Fruit fly (Drosophila melanogaster) whole organism, adult: ENCODE measurements around the gene Cyp1.

ENCODE experiments used
- CG11617 ChIP-seq: fragments of 200-800 bp; sonication (Bioruptor generic); optimal IDR thresholded peaks from 2 replicates; lab custom pipeline; 2017; ENCODE audit warnings: mild to moderate bottlenecking, missing biosample characterization, missing genetic modification reagents, missing genetic modification characterization
- CG12768 ChIP-seq: fragments of 200-800 bp; sonication (Bioruptor generic); optimal IDR thresholded peaks from 2 replicates; lab custom pipeline; 2017; ENCODE audit warnings: missing biosample characterization, missing genetic modification characterization, mild to moderate bottlenecking, moderate library complexity, missing genetic modification reagents
- CG14711 ChIP-seq: fragments of 200-800 bp; sonication (Bioruptor generic); optimal IDR thresholded peaks from 2 replicates; lab custom pipeline; 2018; ENCODE audit warnings: missing biosample characterization, mild to moderate bottlenecking, missing genetic modification characterization, moderate library complexity
- CG1620 ChIP-seq: fragments of 200-800 bp; sonication (Bioruptor generic); optimal IDR thresholded peaks from 2 replicates; lab custom pipeline; 2016; ENCODE audit warnings: missing biosample characterization, missing genetic modification characterization
- CG33017 ChIP-seq: fragments of 200-800 bp; sonication (Bioruptor generic); optimal IDR thresholded peaks from 2 replicates; lab custom pipeline; 2018; ENCODE audit warnings: missing biosample characterization, mild to moderate bottlenecking, missing genetic modification characterization, moderate library complexity
- CG5204 ChIP-seq: fragments of 200-800 bp; sonication (Bioruptor generic); optimal IDR thresholded peaks from 2 replicates; lab custom pipeline; 2016; ENCODE audit warnings: missing biosample characterization, missing genetic modification characterization
- CG7045 ChIP-seq: fragments of 200-800 bp; sonication (Bioruptor generic); optimal IDR thresholded peaks from 2 replicates; lab custom pipeline; 2017; ENCODE audit warnings: missing biosample characterization, mild to moderate bottlenecking, missing genetic modification characterization
- CG7101 ChIP-seq: fragments of 200-800 bp; sonication (Bioruptor generic); optimal IDR thresholded peaks from 2 replicates; lab custom pipeline; 2018; ENCODE audit warnings: missing biosample characterization, mild to moderate bottlenecking, missing genetic modification characterization, moderate library complexity
- Clk ChIP-seq: fragments of 200-800 bp; sonication (Bioruptor generic); optimal IDR thresholded peaks from 2 replicates; lab custom pipeline; 2017; ENCODE audit warnings: missing biosample characterization, missing genetic modification characterization
- Crg-1 ChIP-seq: fragments of 200-800 bp; sonication (Bioruptor generic); optimal IDR thresholded peaks from 2 replicates; lab custom pipeline; 2016; ENCODE audit warnings: missing biosample characterization, missing genetic modification characterization
- Hr96 ChIP-seq: fragments of 200-800 bp; sonication (Bioruptor generic); optimal IDR thresholded peaks from 2 replicates; lab custom pipeline; 2016; ENCODE audit warnings: missing biosample characterization, missing genetic modification characterization
- Mnt ChIP-seq: fragments of 200-800 bp; sonication (Bioruptor generic); optimal IDR thresholded peaks from 2 replicates; lab custom pipeline; 2016; ENCODE audit warnings: missing biosample characterization, mild to moderate bottlenecking, missing genetic modification characterization
- bab1 ChIP-seq: fragments of 200-800 bp; sonication (Bioruptor generic); optimal IDR thresholded peaks from 3 replicates; lab custom pipeline; 2019; ENCODE audit warnings: missing biosample characterization, mild to moderate bottlenecking, missing genetic modification characterization, moderate library complexity
- cic ChIP-seq: fragments of 200-800 bp; sonication (Bioruptor generic); optimal IDR thresholded peaks from 2 replicates; lab custom pipeline; 2017; ENCODE audit warnings: missing biosample characterization, mild to moderate bottlenecking, missing genetic modification characterization, moderate library complexity
- cnc ChIP-seq, 2 experiments: fragments of >200 bp; optimal IDR thresholded peaks; 2 replicates each; lab custom pipeline; 2017
- kay ChIP-seq: fragments of 200-800 bp; sonication (Bioruptor generic); peaks from one replicate; lab custom pipeline; 2016; ENCODE audit warnings: missing biosample characterization, missing genetic modification characterization, borderline replicate concordance
- ovo ChIP-seq: fragments of 200-800 bp; sonication (Bioruptor generic); optimal IDR thresholded peaks from 2 replicates; lab custom pipeline; 2016; ENCODE audit warnings: missing biosample characterization, missing genetic modification characterization
- pad ChIP-seq: fragments of 200-800 bp; sonication (Bioruptor generic); optimal IDR thresholded peaks from 3 replicates; lab custom pipeline; 2017; ENCODE audit warnings: missing biosample characterization, missing genetic modification characterization, mild to moderate bottlenecking, moderate library complexity, missing genetic modification reagents
- tj ChIP-seq: fragments of 200-800 bp; sonication (Bioruptor generic); optimal IDR thresholded peaks from 3 replicates; lab custom pipeline; 2017; ENCODE audit warnings: missing biosample characterization, mild to moderate bottlenecking, missing genetic modification characterization, moderate library complexity
- toe ChIP-seq: fragments of 200-800 bp; sonication (Bioruptor generic); optimal IDR thresholded peaks from 2 replicates; lab custom pipeline; 2016; ENCODE audit warnings: missing biosample characterization, missing genetic modification characterization

Cyp1 gene

DNA sequence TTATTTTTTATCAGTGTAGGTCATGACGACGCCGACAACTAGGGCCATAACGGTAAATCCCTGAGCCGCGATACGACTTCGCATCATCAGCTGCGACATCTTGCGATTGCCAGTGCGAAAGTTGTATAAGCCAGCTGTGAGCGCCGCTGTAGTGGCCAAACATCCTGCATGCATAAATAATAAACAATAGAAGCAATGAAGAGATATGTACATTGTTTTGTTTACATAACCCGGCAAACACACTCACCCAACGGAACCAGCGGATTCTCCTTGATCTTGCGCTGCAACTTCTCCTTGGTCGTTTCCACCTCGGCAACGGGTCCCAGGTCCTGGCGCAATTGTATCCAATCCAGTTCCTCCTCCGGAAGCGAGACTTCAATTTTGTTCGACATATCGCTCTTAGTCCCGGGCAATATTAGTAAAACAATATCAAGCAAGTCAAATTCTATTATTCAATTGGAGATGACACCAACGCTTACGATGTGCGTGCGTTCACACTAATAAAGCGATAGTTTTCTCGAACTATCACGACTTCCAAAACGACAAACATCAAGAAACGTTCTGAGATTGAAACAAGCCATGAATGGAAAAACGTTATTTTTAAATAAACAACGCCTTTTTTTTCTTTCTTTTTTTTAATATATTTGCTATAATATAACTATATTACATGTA, 11.5 kb upstream of the Cyp1 start:
- TF ChIP-seq CG7101 (tag; lab: Kevin White, UChicago) (no peak), ovo (peak; percentile 54), Mnt (peak; percentile 21), pad (peak; percentile 11), CG11617 (GFP tag; lab: Kevin White, UChicago) (peak; percentile 28), bab1 (GFP tag; lab: Kevin White, UChicago) (peak; percentile 6)

dm6 chrX:16330659-16331058, 10.5 kb upstream of the Cyp1 start, which contains the start of gene CG9919:
Gene CG9919 (minus strand): TSS chrX:16330759.
- TF ChIP-seq kay (GFP tag; lab: Kevin White, UChicago), result no peak
- no peak for TF ChIP-seq ovo
- TF ChIP-seq cnc (optimal IDR thresholded peaks at IDR 0.05; lab: Kevin White, UChicago), result no peak
- TF ChIP-seq tj (GFP tag; lab: Kevin White, UChicago), result no peak
- TF ChIP-seq Crg-1 (GFP tag; lab: Kevin White, UChicago), result no peak
- TF ChIP-seq CG33017 (tag; lab: Kevin White, UChicago), result no peak
- no peak for TF ChIP-seq pad
- TF ChIP-seq cic (GFP tag; lab: Kevin White, UChicago), result no peak

- TF ChIP-seq pad (no peak), Mnt (no peak), CG11617 (GFP tag; lab: Kevin White, UChicago) (no peak), tj (GFP tag; lab: Kevin White, UChicago) (no peak), CG12768 (GFP tag; lab: Kevin White, UChicago) (no peak), toe (GFP tag; lab: Kevin White, UChicago) (no peak), CG7045 (GFP tag; lab: Kevin White, UChicago) (no peak), CG5204 (GFP tag; lab: Kevin White, UChicago) (no peak), CG33017 (tag; lab: Kevin White, UChicago) (no peak), ovo (no peak), CG14711 (no peak), cnc (optimal IDR thresholded peaks at IDR 0.05; lab: Kevin White, UChicago) (no peak), CG1620 (GFP tag; lab: Kevin White, UChicago) (no peak), bab1 (GFP tag; lab: Kevin White, UChicago) (no peak), Clk (GFP tag; lab: Kevin White, UChicago) (no peak), CG7101 (tag; lab: Kevin White, UChicago) (no peak), cic (GFP tag; lab: Kevin White, UChicago) (no peak)
These were observed 5.3 kb upstream of the Cyp1 start, which contains the start of gene CalpC for dm6 chrX:16325472-16325871. Gene CalpC (plus strand): TSS chrX:16325763.

- no peak for TF ChIP-seq CG7101 (tag; lab: Kevin White, UChicago)
- no peak for TF ChIP-seq Crg-1 (GFP tag; lab: Kevin White, UChicago)
- TF ChIP-seq cnc (optimal IDR thresholded peaks at IDR 0.05; lab: Kevin White, UChicago), result no peak
- no peak for TF ChIP-seq CG33017 (tag; lab: Kevin White, UChicago)
- no peak for TF ChIP-seq tj (GFP tag; lab: Kevin White, UChicago)
- no peak for TF ChIP-seq bab1 (GFP tag; lab: Kevin White, UChicago)
- no peak for TF ChIP-seq CG11617 (GFP tag; lab: Kevin White, UChicago)
These were observed 3.4 kb upstream of the Cyp1 start for dm6 chrX:16323536-16323935.

dm6 chrX:16323063-16323462, 2.9 kb upstream of the Cyp1 start, which contains the start of the genes CG9917 and CG32579:
Gene CG9917 (minus strand): TSS chrX:16323231.
Gene CG32579 (plus strand): TSS chrX:16323286.
- TF ChIP-seq bab1 (GFP tag; lab: Kevin White, UChicago), result peak; percentile 50
- TF ChIP-seq Mnt, result peak; percentile 54
- TF ChIP-seq tj (GFP tag; lab: Kevin White, UChicago), result peak; percentile 19
- TF ChIP-seq CG14711, result peak; percentile 17
- no peak for TF ChIP-seq CG12768 (GFP tag; lab: Kevin White, UChicago)
- no peak for TF ChIP-seq Hr96
- TF ChIP-seq CG7101 (tag; lab: Kevin White, UChicago), result peak; percentile 19

dm6 chrX:16321037-16321436, 867 bp upstream of the Cyp1 start:
- TF ChIP-seq CG14711 (peak; percentile 1), CG7101 (tag; lab: Kevin White, UChicago) (no peak), CG33017 (tag; lab: Kevin White, UChicago) (no peak), bab1 (GFP tag; lab: Kevin White, UChicago) (peak; percentile 39)

DNA sequence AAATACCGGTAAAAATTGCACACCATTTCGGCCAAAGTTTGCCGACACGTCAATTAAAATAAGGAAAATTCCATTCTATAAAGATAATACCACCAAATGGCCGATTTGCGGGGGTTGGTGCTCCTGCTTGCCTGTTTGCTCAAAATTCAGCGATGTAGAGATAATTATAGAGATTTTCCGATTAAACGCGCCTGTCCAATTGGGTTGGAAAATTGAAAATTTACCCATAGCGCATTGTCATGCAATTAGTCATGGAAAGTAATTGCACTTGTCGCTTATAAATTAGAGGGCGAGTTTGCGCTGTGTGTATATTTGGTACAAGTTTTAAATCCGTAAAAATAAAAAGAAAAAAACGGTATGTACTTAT, 629 bp downstream of the Cyp1 start:
- TF ChIP-seq CG1620 (GFP tag; lab: Kevin White, UChicago) (no peak), kay (GFP tag; lab: Kevin White, UChicago) (peak; percentile 86), cnc (optimal IDR thresholded peaks at IDR 0.05; lab: Kevin White, UChicago) (peak in 1 of 2 experiments; percentile 56)
